Worm (Caenorhabditis elegans): Measurements from ENCODE around the gene srj-22.

ce11 chrV:10709385-10709784 lies 34.2 kb downstream of the srj-22 start:
- TF ChIP-seq nfya-1 (tag; optimal IDR thresholded peaks at IDR 0.05; ENCODE audit: insufficient read depth): no peak
- TF ChIP-seq fkh-10 (GFP tag; optimal IDR thresholded peaks at IDR 0.05): no peak
- TF ChIP-seq snpc-4 (tag; optimal IDR thresholded peaks at IDR 0.05): no peak
- TF ChIP-seq unc-62 (GFP tag; optimal IDR thresholded peaks at IDR 0.05): no peak
- TF ChIP-seq nhr-11 (tag; optimal IDR thresholded peaks at IDR 0.05): no peak
- no peak for TF ChIP-seq aly-2 (tag; optimal IDR thresholded peaks at IDR 0.05)

All from whole organism, L3 larva.